Worm (Caenorhabditis elegans) whole organism, late embryonic: ENCODE measurements around the gene C17H12.5.

Experiments
- T23F11.4 ChIP-seq: fragments of 200-800 bp; sonication (Bioruptor generic); optimal IDR thresholded peaks from 2 replicates; lab custom pipeline; 2018; ENCODE audit warnings: mild to moderate bottlenecking, missing genetic modification characterization, missing compliant biosample characterization
- ztf-16 ChIP-seq: sonication (generic microtip); optimal IDR thresholded peaks from 2 replicates; lab custom pipeline; 2017; ENCODE audit warnings: missing genetic modification characterization, missing compliant biosample characterization

- no peak for TF ChIP-seq ztf-16 (tag; lab: Kevin White, UChicago)
- no peak for TF ChIP-seq T23F11.4 (GFP tag; lab: Kevin White, UChicago)
Observed at ce11 chrIV:6777156-6777555, 40.3 kb downstream of the C17H12.5 start.
